Worm (Caenorhabditis elegans) whole organism, late embryonic: Measurements from ENCODE around the gene F38H4.6.

Experiments used
- ceh-2 ChIP-seq: sonication (generic microtip); optimal IDR thresholded peaks from 2 replicates; lab custom pipeline; 2016; ENCODE audit warnings: missing genotype, missing genetic modification characterization, missing compliant biosample characterization
- hlh-30 ChIP-seq: sonication (generic microtip); optimal IDR thresholded peaks from 2 replicates; lab custom pipeline; 2017; ENCODE audit warnings: antibody characterized with exemption, missing genetic modification characterization, missing compliant biosample characterization; ENCODE audit not compliant: insufficient read depth
- hlh-6 ChIP-seq: sonication (generic microtip); optimal IDR thresholded peaks from 2 replicates; lab custom pipeline; 2016; ENCODE audit warnings: missing genotype, missing genetic modification characterization, missing compliant biosample characterization
- npax-4 ChIP-seq: sonication (generic microtip); optimal IDR thresholded peaks from 2 replicates; lab custom pipeline; 2016; ENCODE audit warnings: missing genetic modification characterization, missing compliant biosample characterization
- pha-4 ChIP-seq: fragments of 150-350 bp; optimal IDR thresholded peaks from 2 replicates; lab custom pipeline; 2018; ENCODE audit warnings: missing biosample characterization, missing genetic modification reagents, missing genetic modification characterization
- tbx-2 ChIP-seq: sonication (generic microtip); optimal IDR thresholded peaks from 2 replicates; lab custom pipeline; 2016; ENCODE audit warnings: missing genetic modification characterization, missing compliant biosample characterization
- unc-55 ChIP-seq: sonication (generic microtip); optimal IDR thresholded peaks from 2 replicates; lab custom pipeline; 2017; ENCODE audit warnings: missing biosample characterization, missing genetic modification reagents, missing genetic modification characterization
- zip-5 ChIP-seq: sonication (generic microtip); optimal IDR thresholded peaks from 2 replicates; lab custom pipeline; 2016; ENCODE audit warnings: missing genetic modification characterization, missing compliant biosample characterization

DNA sequence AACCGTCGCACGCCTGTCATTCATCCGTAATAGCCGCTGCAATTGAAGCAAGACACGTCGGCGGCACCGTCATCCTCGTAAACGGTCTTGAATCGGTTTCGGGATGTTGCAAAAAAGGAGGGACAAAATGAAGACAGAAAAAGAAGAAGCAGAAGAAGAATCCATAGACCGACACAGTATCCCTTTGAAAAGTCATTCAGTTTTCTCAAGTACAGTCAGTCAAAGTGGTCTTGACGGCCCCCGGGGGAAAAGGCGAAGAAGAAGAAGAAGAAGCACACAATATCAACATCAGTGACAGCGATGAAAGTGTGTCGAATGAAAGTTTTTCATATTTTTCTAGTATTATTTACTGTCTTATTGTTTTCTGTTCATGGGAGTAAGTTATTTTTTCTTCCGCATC lies 30.6 kb upstream of the F38H4.6 start, which contains the start of gene cutl-27:
- TF ChIP-seq ceh-2 (tag; lab: Kevin White, UChicago) (no peak), npax-4 (tag; lab: Kevin White, UChicago) (no peak), tbx-2 (tag; lab: Kevin White, UChicago) (no peak), hlh-6 (tag; lab: Kevin White, UChicago) (no peak), zip-5 (no peak), hlh-30 (tag; lab: Kevin White, UChicago) (no peak), unc-55 (GFP tag; lab: Kevin White, UChicago) (no peak), pha-4 (tag; lab: Kevin White, UChicago) (no peak)
